Fruit fly (Drosophila melanogaster) whole organism, wandering third instar larva: ENCODE results near the gene Galphaf.

Experiments used
- Dfd ChIP-seq: fragments of >200 bp; optimal IDR thresholded peaks from 2 replicates; lab custom pipeline; 2017; ENCODE audit warnings: missing biosample characterization, missing genetic modification characterization
- Dif ChIP-seq: fragments of 200-275, 200-300 bp; sonication (Bioruptor generic); optimal IDR thresholded peaks from 2 replicates; lab custom pipeline; 2018; ENCODE audit warnings: missing biosample characterization, missing genetic modification characterization; ENCODE audit not compliant: partially characterized antibody
- Hnf4 ChIP-seq: fragments of 200-800 bp; sonication (Bioruptor generic); optimal IDR thresholded peaks from 2 replicates; lab custom pipeline; 2016; ENCODE audit warnings: missing biosample characterization, mild to moderate bottlenecking, missing genetic modification characterization
- Hr83 ChIP-seq: fragments of 200-300 bp; sonication (Bioruptor generic); optimal IDR thresholded peaks from 2 replicates; lab custom pipeline; 2016; ENCODE audit warnings: missing biosample characterization, mild to moderate bottlenecking, missing genetic modification characterization, moderate library complexity; ENCODE audit not compliant: poor library complexity, severe bottlenecking
- Myc ChIP-seq: fragments of >200 bp; optimal IDR thresholded peaks from 2 replicates; lab custom pipeline; 2017
- OdsH ChIP-seq: fragments of 200-800 bp; sonication (Bioruptor generic); optimal IDR thresholded peaks from 2 replicates; lab custom pipeline; 2016; ENCODE audit warnings: missing biosample characterization, mild to moderate bottlenecking, missing genetic modification characterization
- br ChIP-seq: fragments of 200-800 bp; sonication (Bioruptor generic); optimal IDR thresholded peaks from 2 replicates; lab custom pipeline; 2016; ENCODE audit warnings: missing biosample characterization, missing genetic modification characterization
- ey ChIP-seq: fragments of 200-800 bp; sonication (Bioruptor generic); optimal IDR thresholded peaks from 2 replicates; lab custom pipeline; 2016; ENCODE audit warnings: missing biosample characterization, missing genetic modification characterization

dm6 chr3L:16698089-16698488 lies 30.4 kb upstream of the Galphaf start:
- no peak for TF ChIP-seq Hnf4 (GFP tag; lab: Kevin White, UChicago)
- no peak for TF ChIP-seq OdsH (GFP tag; lab: Kevin White, UChicago)
- TF ChIP-seq ey: no peak
- TF ChIP-seq Hr83: no peak
- no peak for TF ChIP-seq Dif
- no peak for TF ChIP-seq Dfd (GFP tag; lab: Kevin White, UChicago)
- no peak for TF ChIP-seq Myc
- no peak for TF ChIP-seq br (GFP tag; lab: Kevin White, UChicago)
